Fruit fly (Drosophila melanogaster) whole organism, embryonic: Measurements from ENCODE around the gene CG10431.

ENCODE experiments used
- ATbp ChIP-seq: fragments of 200-800 bp; sonication (Bioruptor generic); optimal IDR thresholded peaks from 2 replicates; lab custom pipeline; 2017; ENCODE audit warnings: missing biosample characterization, mild to moderate bottlenecking, missing genetic modification characterization, missing genetic modification reagents
- Aef1 ChIP-seq: fragments of 200-800 bp; sonication (Bioruptor generic); IDR thresholded peaks from 3 replicates; pipeline ENCODE4 v1.3.6; 2022; ENCODE audit warnings: missing biosample characterization, missing genetic modification characterization
- B-H2 ChIP-seq: fragments of 200-800 bp; sonication (Bioruptor generic); optimal IDR thresholded peaks from 2 replicates; lab custom pipeline; 2018; ENCODE audit warnings: missing biosample characterization, mild to moderate bottlenecking, missing genetic modification characterization
- CG10959 ChIP-seq: fragments of 200-800 bp; sonication (Bioruptor generic); IDR thresholded peaks from 2 replicates; pipeline ENCODE4 v1.3.6; 2022; ENCODE audit warnings: missing biosample characterization, missing genetic modification characterization
- CG11398 ChIP-seq: fragments of 200-800 bp; sonication (Bioruptor generic); optimal IDR thresholded peaks from 2 replicates; lab custom pipeline; 2016; ENCODE audit warnings: missing biosample characterization, missing genetic modification characterization
- CG11456 ChIP-seq: fragments of 200-800 bp; sonication (Bioruptor generic); IDR thresholded peaks from 3 replicates; pipeline ENCODE4 v1.3.6; 2022; ENCODE audit warnings: missing biosample characterization, missing genetic modification characterization
- CG11723 ChIP-seq: fragments of 200-800 bp; sonication (Bioruptor generic); optimal IDR thresholded peaks from 2 replicates; lab custom pipeline; 2017; ENCODE audit warnings: missing biosample characterization, mild to moderate bottlenecking, missing genetic modification characterization
- CG14050 ChIP-seq: fragments of 200-800 bp; sonication (Bioruptor generic); IDR thresholded peaks from 3 replicates; pipeline ENCODE4 v1.3.6; 2022; ENCODE audit warnings: missing biosample characterization, missing genetic modification characterization
- CG14860 ChIP-seq: fragments of 200-800 bp; sonication (Bioruptor generic); IDR thresholded peaks from 3 replicates; pipeline ENCODE4 v1.3.6; 2022; ENCODE audit warnings: missing biosample characterization, missing genetic modification characterization; ENCODE audit not compliant: partially characterized antibody
- CG16779 ChIP-seq: fragments of 200-800 bp; sonication (Bioruptor generic); IDR thresholded peaks from 2 replicates; pipeline ENCODE4 v1.3.6; 2022; ENCODE audit warnings: missing biosample characterization, missing genetic modification characterization
- CG30020 ChIP-seq: fragments of 200-800 bp; optimal IDR thresholded peaks from 2 replicates; lab custom pipeline; 2019; ENCODE audit warnings: missing biosample characterization, mild to moderate bottlenecking, missing genetic modification characterization, moderate library complexity
- CG33213 ChIP-seq: fragments of 200-800 bp; sonication (Bioruptor generic); optimal IDR thresholded peaks from 3 replicates; lab custom pipeline; 2016; ENCODE audit warnings: missing biosample characterization, missing genetic modification characterization
- CG3838 ChIP-seq: fragments of 200-800 bp; sonication (Bioruptor generic); optimal IDR thresholded peaks from 3 replicates; lab custom pipeline; 2016; ENCODE audit warnings: missing biosample characterization, missing genetic modification characterization
- CG42726 ChIP-seq: fragments of 200-800 bp; sonication (Bioruptor generic); IDR thresholded peaks from 2 replicates; pipeline ENCODE4 v1.3.6; 2022; ENCODE audit warnings: missing biosample characterization, missing genetic modification characterization; ENCODE audit not compliant: partially characterized antibody
- CG4707 ChIP-seq: fragments of 200-800 bp; sonication (Bioruptor generic); optimal IDR thresholded peaks from 2 replicates; lab custom pipeline; 2018; ENCODE audit warnings: missing biosample characterization, mild to moderate bottlenecking, missing genetic modification characterization, moderate library complexity
- CG7745 ChIP-seq: fragments of 200-800 bp; sonication (Bioruptor generic); optimal IDR thresholded peaks from 2 replicates; lab custom pipeline; 2018; ENCODE audit warnings: missing biosample characterization, mild to moderate bottlenecking, missing genetic modification characterization, moderate library complexity
- CG8089 ChIP-seq: fragments of 200-800 bp; sonication (Bioruptor generic); optimal IDR thresholded peaks from 3 replicates; lab custom pipeline; 2016; ENCODE audit warnings: missing biosample characterization, missing genetic modification characterization
- CG9437 ChIP-seq: fragments of 200-800 bp; sonication (Bioruptor generic); optimal IDR thresholded peaks from 2 replicates; lab custom pipeline; 2018; ENCODE audit warnings: missing biosample characterization, mild to moderate bottlenecking, missing genetic modification characterization
- Deaf1 ChIP-seq: fragments of 200-800 bp; optimal IDR thresholded peaks from 3 replicates; lab custom pipeline; 2019; ENCODE audit warnings: missing biosample characterization, mild to moderate bottlenecking, missing genetic modification characterization, moderate library complexity
- Dip2 ChIP-seq: fragments of 200-800 bp; sonication (Bioruptor generic); IDR thresholded peaks from 2 replicates; pipeline ENCODE4 v1.3.6; 2022; ENCODE audit warnings: missing biosample characterization, missing genetic modification characterization
- Doc3 ChIP-seq: fragments of 200-800 bp; sonication (Bioruptor generic); IDR thresholded peaks from 3 replicates; pipeline ENCODE4 v1.3.6; 2022; ENCODE audit warnings: missing biosample characterization, missing genetic modification characterization; ENCODE audit not compliant: partially characterized antibody
- Drgx ChIP-seq: fragments of 200-800 bp; sonication (Bioruptor generic); IDR thresholded peaks from 2 replicates; pipeline ENCODE4 v1.3.6; 2022; ENCODE audit warnings: missing biosample characterization, missing genetic modification characterization
- E2f1 ChIP-seq: fragments of 200-800 bp; sonication (Bioruptor generic); IDR thresholded peaks from 2 replicates; pipeline ENCODE4 v1.3.6; 2022; ENCODE audit warnings: missing biosample characterization, missing genetic modification characterization
- Fer1 ChIP-seq: fragments of 200-800 bp; sonication (Bioruptor generic); optimal IDR thresholded peaks from 2 replicates; lab custom pipeline; 2017; ENCODE audit warnings: missing biosample characterization, mild to moderate bottlenecking, missing genetic modification characterization
- Fer2 ChIP-seq: fragments of 200-800 bp; sonication (Bioruptor generic); optimal IDR thresholded peaks from 2 replicates; lab custom pipeline; 2018; ENCODE audit warnings: missing biosample characterization, mild to moderate bottlenecking, missing genetic modification characterization, moderate library complexity
- Hey ChIP-seq: fragments of 200-800 bp; sonication (Bioruptor generic); optimal IDR thresholded peaks from 3 replicates; lab custom pipeline; 2018; ENCODE audit warnings: missing biosample characterization, mild to moderate bottlenecking, missing genetic modification characterization
- Sox100B ChIP-seq: fragments of 200-800 bp; sonication (Bioruptor generic); optimal IDR thresholded peaks from 3 replicates; lab custom pipeline; 2018; ENCODE audit warnings: missing biosample characterization, mild to moderate bottlenecking, missing genetic modification characterization
- Sox102F ChIP-seq: fragments of 200-800 bp; sonication (Bioruptor generic); optimal IDR thresholded peaks from 2 replicates; lab custom pipeline; 2018; ENCODE audit warnings: missing biosample characterization, mild to moderate bottlenecking, missing genetic modification characterization, moderate library complexity
- Taf1 ChIP-seq: fragments of 200-800 bp; sonication (Bioruptor generic); IDR thresholded peaks from 2 replicates; pipeline ENCODE4 v1.3.6; 2022; ENCODE audit warnings: missing biosample characterization, missing genetic modification characterization
- Trl ChIP-seq, 3 experiments: fragments of >200 bp in 2 of 3; fragments of 200-800 bp in 1 of 3; sonication (Bioruptor generic) in 1 of 3; optimal IDR thresholded peaks; 2 replicates in 1 of 3; 3 replicates in 2 of 3; lab custom pipeline; 2016 to 2017; ENCODE audit warnings: missing biosample characterization in 1 of 3, missing genetic modification characterization in 1 of 3
- aop ChIP-seq: fragments of 200-800 bp; sonication (Bioruptor generic); IDR thresholded peaks from 2 replicates; pipeline ENCODE4 v1.3.6; 2022; ENCODE audit warnings: missing biosample characterization, missing genetic modification characterization
- az2 ChIP-seq: fragments of 200-800 bp; sonication (Bioruptor generic); optimal IDR thresholded peaks from 3 replicates; lab custom pipeline; 2016; ENCODE audit warnings: missing biosample characterization, missing genetic modification characterization
- cas ChIP-seq: fragments of 200-800 bp; sonication (Bioruptor generic); IDR thresholded peaks from 2 replicates; pipeline ENCODE4 v1.3.6; 2022; ENCODE audit warnings: missing biosample characterization, missing genetic modification characterization
- caup ChIP-seq: fragments of 200-800 bp; sonication (Bioruptor generic); optimal IDR thresholded peaks from 3 replicates; lab custom pipeline; 2017; ENCODE audit warnings: missing biosample characterization, mild to moderate bottlenecking, missing genetic modification characterization, moderate library complexity; ENCODE audit not compliant: severe bottlenecking
- cg ChIP-seq: fragments of 200-800 bp; sonication (Bioruptor generic); optimal IDR thresholded peaks from 3 replicates; lab custom pipeline; 2019; ENCODE audit warnings: missing biosample characterization, mild to moderate bottlenecking, missing genetic modification characterization, moderate library complexity
- corto ChIP-seq: fragments of 200-800 bp; sonication (Bioruptor generic); optimal IDR thresholded peaks from 2 replicates; lab custom pipeline; 2016; ENCODE audit warnings: missing biosample characterization, mild to moderate bottlenecking, missing genetic modification characterization, moderate library complexity
- danr ChIP-seq: fragments of 200-800 bp; sonication (Bioruptor generic); IDR thresholded peaks from 2 replicates; pipeline ENCODE4 v1.3.6; 2022; ENCODE audit warnings: missing biosample characterization, missing genetic modification characterization
- gce ChIP-seq: fragments of 200-800 bp; sonication (Bioruptor generic); IDR thresholded peaks from 3 replicates; pipeline ENCODE4 v1.3.6; 2022; ENCODE audit warnings: missing biosample characterization, missing genetic modification characterization
- gcm2 ChIP-seq: fragments of 200-800 bp; sonication (Bioruptor generic); optimal IDR thresholded peaks from 2 replicates; lab custom pipeline; 2016; ENCODE audit warnings: missing biosample characterization, missing genetic modification characterization
- gsb-n ChIP-seq: fragments of 200-800 bp; sonication (Bioruptor generic); optimal IDR thresholded peaks from 3 replicates; lab custom pipeline; 2018; ENCODE audit warnings: missing biosample characterization, mild to moderate bottlenecking, missing genetic modification characterization
- lab ChIP-seq: fragments of 200-800 bp; sonication (Bioruptor generic); optimal IDR thresholded peaks from 3 replicates; lab custom pipeline; 2017; ENCODE audit warnings: missing biosample characterization, missing genetic modification characterization, mild to moderate bottlenecking, moderate library complexity, missing genetic modification reagents
- pho ChIP-seq: fragments of 200-800 bp; sonication (Bioruptor generic); optimal IDR thresholded peaks from 2 replicates; lab custom pipeline; 2016; ENCODE audit warnings: missing biosample characterization, missing genetic modification characterization
- sens ChIP-seq: fragments of 200-800 bp; sonication (Bioruptor generic); peaks from one replicate; lab custom pipeline; 2016; ENCODE audit warnings: missing biosample characterization, missing genetic modification characterization
- tin ChIP-seq: fragments of 200-800 bp; sonication (Bioruptor generic); optimal IDR thresholded peaks from 3 replicates; lab custom pipeline; 2016; ENCODE audit warnings: missing biosample characterization, missing genetic modification characterization
- tll ChIP-seq, 2 experiments: fragments of 200-800 bp in 1 of 2; fragments of >200 bp in 1 of 2; sonication (Bioruptor generic) in 1 of 2; optimal IDR thresholded peaks; 2 replicates each; lab custom pipeline; 2017 to 2019; ENCODE audit warnings: missing biosample characterization in 2 of 2, missing genetic modification characterization in 2 of 2, mild to moderate bottlenecking in 1 of 2, moderate library complexity in 1 of 2
- trem ChIP-seq: fragments of 200-800 bp; optimal IDR thresholded peaks from 3 replicates; lab custom pipeline; 2019; ENCODE audit warnings: missing biosample characterization, mild to moderate bottlenecking, missing genetic modification characterization, moderate library complexity
- ttk ChIP-seq: fragments of 200-800 bp; sonication (Bioruptor generic); IDR thresholded peaks from 2 replicates; pipeline ENCODE4 v2.1.2; 2022; ENCODE audit warnings: missing biosample characterization, missing genetic modification characterization
- zf30C ChIP-seq: fragments of 200-800 bp; sonication (Bioruptor generic); optimal IDR thresholded peaks from 3 replicates; lab custom pipeline; 2018; ENCODE audit warnings: missing biosample characterization, mild to moderate bottlenecking, missing genetic modification characterization
- zfh2 ChIP-seq: fragments of 200-800 bp; sonication (Bioruptor generic); optimal IDR thresholded peaks from 2 replicates; lab custom pipeline; 2016; ENCODE audit warnings: missing biosample characterization, missing genetic modification characterization

CG10431 gene

DNA sequence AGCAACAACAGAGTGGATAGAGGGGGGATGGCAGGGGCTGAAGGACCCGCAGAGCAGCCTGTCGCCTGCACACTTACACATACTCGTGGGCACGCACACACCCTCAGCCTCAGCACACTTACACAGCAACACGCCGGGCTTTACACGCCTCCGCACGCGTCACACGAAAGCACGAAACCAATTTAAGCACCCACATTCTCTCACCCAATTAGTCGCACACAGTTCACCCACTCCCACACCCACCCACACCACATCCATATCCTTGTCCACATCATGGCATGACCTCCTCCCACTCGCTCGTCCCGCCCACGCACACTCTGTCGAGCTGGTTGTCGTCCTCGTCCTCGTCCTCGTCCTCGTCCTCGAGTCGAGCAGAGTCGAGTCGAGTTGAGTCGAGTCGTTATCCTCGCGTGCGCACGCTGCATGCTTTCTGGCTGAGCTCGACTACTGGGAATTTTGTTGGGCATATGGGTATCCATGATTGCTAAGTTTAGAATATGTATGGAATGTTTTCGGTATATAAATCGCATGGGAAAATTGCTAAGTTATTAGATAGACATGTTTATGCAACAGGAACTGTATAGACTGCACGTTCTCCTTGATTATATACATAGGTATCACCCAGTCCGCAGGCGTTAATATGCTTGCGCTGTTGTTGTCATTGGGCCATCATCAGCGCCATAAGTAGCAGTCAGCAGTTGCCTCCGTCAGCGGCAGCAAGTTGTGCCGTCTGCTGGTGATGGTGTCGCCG, 37.6 kb downstream of the CG10431 start (continued):
- TF ChIP-seq CG11456 (GFP tag; lab: Robert Waterston, UW): peak; percentile 85
- peak; percentile 81 for TF ChIP-seq Sox102F (GFP tag; lab: Kevin White, UChicago)
- TF ChIP-seq CG11398 (GFP tag; lab: Kevin White, UChicago): peak; percentile 65
- no peak for TF ChIP-seq Doc3
- peak; percentile 85 for TF ChIP-seq Aef1
- TF ChIP-seq corto (GFP tag; lab: Kevin White, UChicago): peak; percentile 45
- no peak for TF ChIP-seq CG30020
- no peak for TF ChIP-seq B-H2 (GFP tag; lab: Kevin White, UChicago)
- TF ChIP-seq gsb-n (tag; lab: Kevin White, UChicago): peak; percentile 58
- TF ChIP-seq zfh2 (GFP tag; lab: Kevin White, UChicago): peak; percentile 69
- TF ChIP-seq Fer1 (GFP tag; lab: Kevin White, UChicago): peak; percentile 89
- no peak for TF ChIP-seq CG4707
- peak; percentile 100 for TF ChIP-seq Hey (tag; lab: Kevin White, UChicago)
- TF ChIP-seq CG10959 (GFP tag; lab: Robert Waterston, UW): no peak
- TF ChIP-seq CG14050 (GFP tag; lab: Robert Waterston, UW): peak; percentile 76
- TF ChIP-seq Fer2 (tag; lab: Kevin White, UChicago): no peak
- TF ChIP-seq aop: no peak
- peak; percentile 8 for TF ChIP-seq gcm2
- TF ChIP-seq Deaf1: peak; percentile 81
- no peak for TF ChIP-seq Dip2 (GFP tag; lab: Robert Waterston, UW)
- TF ChIP-seq Trl (optimal IDR thresholded peaks at IDR 0.05; lab: Kevin White, UChicago): no peak
- TF ChIP-seq Trl (GFP tag; optimal IDR thresholded peaks at IDR 0.05; lab: Kevin White, UChicago): peak; percentile 77
- TF ChIP-seq trem: peak; percentile 36
- TF ChIP-seq cas (GFP tag; lab: Robert Waterston, UW): peak; percentile 83
- TF ChIP-seq CG33213: peak; percentile 48
- TF ChIP-seq Taf1: peak; percentile 71
- peak; percentile 95 for TF ChIP-seq sens (GFP tag; lab: Kevin White, UChicago)
- no peak for TF ChIP-seq CG42726 (GFP tag; lab: Robert Waterston, UW)
- TF ChIP-seq E2f1 (GFP tag; lab: Robert Waterston, UW): peak; percentile 86
- peak; percentile 86 for TF ChIP-seq ttk (GFP tag; lab: Robert Waterston, UW)
- peak; percentile 76 for TF ChIP-seq gce (GFP tag; lab: Robert Waterston, UW)
- TF ChIP-seq danr (GFP tag; lab: Robert Waterston, UW): peak; percentile 71
- TF ChIP-seq caup (GFP tag; lab: Kevin White, UChicago): peak; percentile 82
- TF ChIP-seq tin (GFP tag; lab: Kevin White, UChicago): peak; percentile 69
- no peak for TF ChIP-seq CG14860
- no peak for TF ChIP-seq CG7745 (tag; lab: Kevin White, UChicago)
- TF ChIP-seq CG3838 (GFP tag; lab: Kevin White, UChicago): no peak
- TF ChIP-seq Drgx (GFP tag; lab: Robert Waterston, UW): peak; percentile 68
- TF ChIP-seq Sox100B (GFP tag; lab: Kevin White, UChicago): peak; percentile 66
- TF ChIP-seq CG8089 (GFP tag; lab: Kevin White, UChicago): peak; percentile 49
- TF ChIP-seq CG11723 (GFP tag; lab: Kevin White, UChicago): peak; percentile 50
- TF ChIP-seq az2 (GFP tag; lab: Kevin White, UChicago): peak; percentile 72
- TF ChIP-seq CG16779: peak; percentile 10; the same call in 1 of the 2 replicates
- TF ChIP-seq pho (GFP tag; lab: Kevin White, UChicago): peak; percentile 80
- no peak for TF ChIP-seq zf30C
- TF ChIP-seq tll (GFP tag; optimal IDR thresholded peaks at IDR 0.05; lab: Kevin White, UChicago): no peak
- peak; percentile 27 for TF ChIP-seq cg (GFP tag; lab: Kevin White, UChicago)
- peak; percentile 65 for TF ChIP-seq CG9437
- peak; percentile 92 for TF ChIP-seq lab (GFP tag; lab: Kevin White, UChicago)
- peak; percentile 78 for TF ChIP-seq ATbp (GFP tag; lab: Kevin White, UChicago)
